Fruit fly (Drosophila melanogaster) whole organism, embryonic: ENCODE results near the gene CG1575.

Experiments used
- ATbp ChIP-seq: fragments of 200-800 bp; sonication (Bioruptor generic); optimal IDR thresholded peaks from 2 replicates; lab custom pipeline; 2017; ENCODE audit warnings: missing biosample characterization, mild to moderate bottlenecking, missing genetic modification characterization, missing genetic modification reagents
- Atf6 ChIP-seq: fragments of 200-800 bp; sonication (Bioruptor generic); IDR thresholded peaks from 2 replicates; pipeline ENCODE4 v1.3.6; 2022; ENCODE audit warnings: missing biosample characterization, missing genetic modification characterization
- B-H2 ChIP-seq: fragments of 200-800 bp; sonication (Bioruptor generic); optimal IDR thresholded peaks from 2 replicates; lab custom pipeline; 2018; ENCODE audit warnings: missing biosample characterization, mild to moderate bottlenecking, missing genetic modification characterization
- C15 ChIP-seq: fragments of 200-800 bp; sonication (Bioruptor generic); IDR thresholded peaks from 3 replicates; pipeline ENCODE4 v1.3.6; 2022; ENCODE audit warnings: missing biosample characterization, missing genetic modification characterization
- CG10462 ChIP-seq: fragments of 200-800 bp; sonication (Bioruptor generic); optimal IDR thresholded peaks from 2 replicates; lab custom pipeline; 2016; ENCODE audit warnings: missing biosample characterization, missing genetic modification characterization
- CG11398 ChIP-seq: fragments of 200-800 bp; sonication (Bioruptor generic); optimal IDR thresholded peaks from 2 replicates; lab custom pipeline; 2016; ENCODE audit warnings: missing biosample characterization, missing genetic modification characterization
- CG11560 ChIP-seq: fragments of 200-800 bp; sonication (Bioruptor generic); IDR thresholded peaks from 3 replicates; pipeline ENCODE4 v1.3.6; 2022; ENCODE audit warnings: missing biosample characterization, missing genetic modification characterization
- CG14667 ChIP-seq: fragments of 200-800 bp; sonication (Bioruptor generic); IDR thresholded peaks from 2 replicates; pipeline ENCODE4 v1.3.6; 2022; ENCODE audit warnings: missing biosample characterization, missing genetic modification characterization
- CG18262 ChIP-seq: fragments of 200-800 bp; optimal IDR thresholded peaks from 3 replicates; lab custom pipeline; 2019; ENCODE audit warnings: missing biosample characterization, mild to moderate bottlenecking, missing genetic modification characterization, moderate library complexity
- CG2129 ChIP-seq: fragments of 200-800 bp; sonication (Bioruptor generic); IDR thresholded peaks from 2 replicates; pipeline ENCODE4 v1.3.6; 2022; ENCODE audit warnings: missing biosample characterization, missing genetic modification characterization; ENCODE audit not compliant: partially characterized antibody
- CG2678 ChIP-seq: fragments of 200-800 bp; sonication (Bioruptor generic); optimal IDR thresholded peaks from 3 replicates; lab custom pipeline; 2019; ENCODE audit warnings: missing biosample characterization, mild to moderate bottlenecking, missing genetic modification characterization, moderate library complexity
- CG31224 ChIP-seq: fragments of 200-800 bp; sonication (Bioruptor generic); IDR thresholded peaks from 2 replicates; pipeline ENCODE4 v1.3.6; 2022; ENCODE audit warnings: missing biosample characterization, missing genetic modification characterization
- CG32772 ChIP-seq: fragments of 200-800 bp; sonication (Bioruptor generic); IDR thresholded peaks from 2 replicates; pipeline ENCODE4 v1.3.6; 2022; ENCODE audit warnings: missing biosample characterization, missing genetic modification characterization
- CG34422 ChIP-seq: fragments of 200-800 bp; sonication (Bioruptor generic); IDR thresholded peaks from 3 replicates; pipeline ENCODE4 v1.3.6; 2022; ENCODE audit warnings: missing biosample characterization, missing genetic modification characterization
- CG3847 ChIP-seq: fragments of 200-800 bp; sonication (Bioruptor generic); IDR thresholded peaks from 2 replicates; pipeline ENCODE4 v1.3.6; 2022; ENCODE audit warnings: missing biosample characterization, missing genetic modification characterization
- CG4328 ChIP-seq: fragments of 200-800 bp; sonication (Bioruptor generic); optimal IDR thresholded peaks from 3 replicates; lab custom pipeline; 2017; ENCODE audit warnings: missing biosample characterization, missing genetic modification reagents, missing genetic modification characterization
- CG4360 ChIP-seq: fragments of 200-800 bp; sonication (Bioruptor generic); IDR thresholded peaks from 2 replicates; pipeline ENCODE4 v1.3.6; 2022; ENCODE audit warnings: missing biosample characterization, missing genetic modification characterization
- CG4404 ChIP-seq: fragments of 200-800 bp; sonication (Bioruptor generic); IDR thresholded peaks from 2 replicates; pipeline ENCODE4 v1.3.6; 2022; ENCODE audit warnings: missing biosample characterization, missing genetic modification characterization
- CG7357 ChIP-seq: fragments of 200-800 bp; sonication (Bioruptor generic); IDR thresholded peaks from 3 replicates; pipeline ENCODE4 v1.3.6; 2022; ENCODE audit warnings: missing biosample characterization, missing genetic modification characterization
- CG8944 ChIP-seq: fragments of 200-800 bp; sonication (Bioruptor generic); optimal IDR thresholded peaks from 3 replicates; lab custom pipeline; 2016; ENCODE audit warnings: missing biosample characterization, missing genetic modification characterization
- CG9215 ChIP-seq: fragments of 200-800 bp; sonication (Bioruptor generic); IDR thresholded peaks from 2 replicates; pipeline ENCODE4 v1.3.6; 2022; ENCODE audit warnings: missing biosample characterization, missing genetic modification characterization
- CG9932 ChIP-seq: fragments of 200-800 bp; sonication (Bioruptor generic); IDR thresholded peaks from 2 replicates; pipeline ENCODE4 v1.3.6; 2022; ENCODE audit warnings: missing biosample characterization, missing genetic modification characterization
- Dbx ChIP-seq: fragments of 200-800 bp; sonication (Bioruptor generic); IDR thresholded peaks from 3 replicates; pipeline ENCODE4 v1.3.6; 2022; ENCODE audit warnings: missing biosample characterization, missing genetic modification characterization
- Dref ChIP-seq: fragments of 200-800 bp; sonication (Bioruptor generic); IDR thresholded peaks from 2 replicates; pipeline ENCODE4 v1.3.6; 2022; ENCODE audit warnings: missing biosample characterization, missing genetic modification characterization
- Ets97D ChIP-seq: fragments of 200-800 bp; sonication (Bioruptor generic); optimal IDR thresholded peaks from 3 replicates; lab custom pipeline; 2016; ENCODE audit warnings: missing biosample characterization, missing genetic modification characterization
- Lpt ChIP-seq: fragments of >200 bp; optimal IDR thresholded peaks from 2 replicates; lab custom pipeline; 2018; ENCODE audit warnings: missing biosample characterization, missing genetic modification characterization
- Med ChIP-seq: fragments of 200-800 bp; sonication (Bioruptor generic); peaks from one replicate; lab custom pipeline; 2016; ENCODE audit warnings: missing biosample characterization, missing genetic modification characterization, mild to moderate bottlenecking, inconsistent platforms, moderate library complexity
- Mrtf ChIP-seq: fragments of 200-800 bp; sonication (Bioruptor generic); IDR thresholded peaks from 3 replicates; pipeline ENCODE4 v1.3.6; 2022; ENCODE audit warnings: missing biosample characterization, missing genetic modification characterization
- NC2α ChIP-seq: fragments of 200-800 bp; sonication (Bioruptor generic); optimal IDR thresholded peaks from 2 replicates; lab custom pipeline; 2016; ENCODE audit warnings: missing biosample characterization, missing genetic modification characterization
- Optix ChIP-seq: fragments of 200-800 bp; sonication (Bioruptor generic); IDR thresholded peaks from 3 replicates; pipeline ENCODE4 v1.3.6; 2022; ENCODE audit warnings: missing biosample characterization, missing genetic modification characterization
- Pdp1 ChIP-seq, 2 experiments: fragments of 200-800 bp; sonication (Bioruptor generic); optimal IDR thresholded peaks; 3 replicates each; lab custom pipeline; 2016; ENCODE audit warnings: missing biosample characterization in 2 of 2, missing genetic modification characterization in 2 of 2, mild to moderate bottlenecking in 1 of 2, moderate library complexity in 1 of 2
- Sry-δ ChIP-seq: fragments of 200-800 bp; sonication (Bioruptor generic); optimal IDR thresholded peaks from 2 replicates; lab custom pipeline; 2016; ENCODE audit warnings: missing biosample characterization, missing genetic modification characterization
- bcd ChIP-seq: fragments of 200-800 bp; sonication (Bioruptor generic); optimal IDR thresholded peaks from 2 replicates; lab custom pipeline; 2017; ENCODE audit warnings: missing biosample characterization, mild to moderate bottlenecking, missing genetic modification characterization
- ci ChIP-seq: fragments of 200-800 bp; sonication (Bioruptor generic); IDR thresholded peaks from 3 replicates; pipeline ENCODE4 v1.3.6; 2022; ENCODE audit warnings: missing biosample characterization, missing genetic modification characterization
- crc ChIP-seq: fragments of 200-800 bp; sonication (Bioruptor generic); optimal IDR thresholded peaks from 2 replicates; lab custom pipeline; 2016; ENCODE audit warnings: missing biosample characterization, missing genetic modification characterization
- croc ChIP-seq: fragments of 200-800 bp; sonication (Bioruptor generic); conservative IDR thresholded peaks from 3 replicates; pipeline ENCODE4 v1.3.6; 2022; ENCODE audit warnings: missing biosample characterization, missing genetic modification characterization
- dati ChIP-seq: fragments of 200-800 bp; sonication (Bioruptor generic); IDR thresholded peaks from 2 replicates; pipeline ENCODE4 v1.3.6; 2022; ENCODE audit warnings: missing biosample characterization, missing genetic modification characterization
- fru ChIP-seq: fragments of >200 bp; optimal IDR thresholded peaks from 2 replicates; lab custom pipeline; 2017
- gce ChIP-seq: fragments of 200-800 bp; sonication (Bioruptor generic); IDR thresholded peaks from 3 replicates; pipeline ENCODE4 v1.3.6; 2022; ENCODE audit warnings: missing biosample characterization, missing genetic modification characterization
- gro ChIP-seq: fragments of 200-800 bp; sonication (Bioruptor generic); optimal IDR thresholded peaks from 2 replicates; lab custom pipeline; 2016; ENCODE audit warnings: missing biosample characterization, missing genetic modification characterization
- inv ChIP-seq: fragments of 200-800 bp; sonication (Bioruptor generic); IDR thresholded peaks from 2 replicates; pipeline ENCODE4 v1.3.6; 2022; ENCODE audit warnings: missing biosample characterization, missing genetic modification characterization; ENCODE audit not compliant: partially characterized antibody
- lilli ChIP-seq: fragments of 200-800 bp; sonication (Bioruptor generic); optimal IDR thresholded peaks from 3 replicates; lab custom pipeline; 2016; ENCODE audit warnings: missing biosample characterization, missing genetic modification characterization
- lmd ChIP-seq: fragments of 200-800 bp; sonication (Bioruptor generic); IDR thresholded peaks from 2 replicates; pipeline ENCODE4 v1.3.6; 2022; ENCODE audit warnings: missing biosample characterization, missing genetic modification characterization
- prd ChIP-seq, 3 experiments: fragments of >200 bp in 2 of 3; fragments of 200-800 bp in 1 of 3; sonication (Bioruptor generic) in 1 of 3; optimal IDR thresholded peaks in 2 of 3; IDR thresholded peaks in 1 of 3; 2 replicates in 2 of 3; 3 replicates in 1 of 3; pipeline versions ENCODE4 v1.3.6 to Lab custom; 2017 to 2022; ENCODE audit warnings: missing biosample characterization in 1 of 3, missing genetic modification characterization in 1 of 3
- repo ChIP-seq: fragments of 200-800 bp; sonication (Bioruptor generic); optimal IDR thresholded peaks from 2 replicates; lab custom pipeline; 2016; ENCODE audit warnings: missing biosample characterization, missing genetic modification characterization
- sna ChIP-seq: fragments of 200-800 bp; sonication (Bioruptor generic); IDR thresholded peaks from 2 replicates; pipeline ENCODE4 v1.3.6; 2022; ENCODE audit warnings: missing biosample characterization, missing genetic modification characterization; ENCODE audit not compliant: partially characterized antibody
- vfl ChIP-seq: fragments of 200-800 bp; sonication (Bioruptor generic); optimal IDR thresholded peaks from 2 replicates; lab custom pipeline; 2016; ENCODE audit warnings: missing biosample characterization, missing genetic modification characterization
- vnd ChIP-seq: fragments of 200-800 bp; sonication (Bioruptor generic); IDR thresholded peaks from 3 replicates; pipeline ENCODE4 v1.3.6; 2022; ENCODE audit warnings: missing biosample characterization, missing genetic modification characterization; ENCODE audit not compliant: partially characterized antibody
- zen2 ChIP-seq: fragments of 200-800 bp; sonication (Bioruptor generic); IDR thresholded peaks from 3 replicates; pipeline ENCODE4 v1.3.6; 2022; ENCODE audit warnings: missing biosample characterization, missing genetic modification characterization; ENCODE audit not compliant: partially characterized antibody

CG1575 gene

dm6 chrX:8128133-8128532, 11.3 kb downstream of the CG1575 start (continued):
- TF ChIP-seq ci (GFP tag; lab: Robert Waterston, UW) (peak; percentile 42; the same call in 1 of the 3 replicates), NC2α (GFP tag; lab: Kevin White, UChicago) (no peak), CG9932 (GFP tag; lab: Robert Waterston, UW) (no peak), Med (peak; percentile 15), crc (GFP tag; lab: Kevin White, UChicago) (no peak), CG2129 (GFP tag; lab: Robert Waterston, UW) (no peak), CG7357 (no peak), gce (no peak), CG8944 (GFP tag; lab: Kevin White, UChicago) (no peak), CG2678 (tag; lab: Kevin White, UChicago) (peak; percentile 16), Lpt (no peak), Mrtf (no peak), lmd (GFP tag; lab: Robert Waterston, UW) (no peak)

DNA sequence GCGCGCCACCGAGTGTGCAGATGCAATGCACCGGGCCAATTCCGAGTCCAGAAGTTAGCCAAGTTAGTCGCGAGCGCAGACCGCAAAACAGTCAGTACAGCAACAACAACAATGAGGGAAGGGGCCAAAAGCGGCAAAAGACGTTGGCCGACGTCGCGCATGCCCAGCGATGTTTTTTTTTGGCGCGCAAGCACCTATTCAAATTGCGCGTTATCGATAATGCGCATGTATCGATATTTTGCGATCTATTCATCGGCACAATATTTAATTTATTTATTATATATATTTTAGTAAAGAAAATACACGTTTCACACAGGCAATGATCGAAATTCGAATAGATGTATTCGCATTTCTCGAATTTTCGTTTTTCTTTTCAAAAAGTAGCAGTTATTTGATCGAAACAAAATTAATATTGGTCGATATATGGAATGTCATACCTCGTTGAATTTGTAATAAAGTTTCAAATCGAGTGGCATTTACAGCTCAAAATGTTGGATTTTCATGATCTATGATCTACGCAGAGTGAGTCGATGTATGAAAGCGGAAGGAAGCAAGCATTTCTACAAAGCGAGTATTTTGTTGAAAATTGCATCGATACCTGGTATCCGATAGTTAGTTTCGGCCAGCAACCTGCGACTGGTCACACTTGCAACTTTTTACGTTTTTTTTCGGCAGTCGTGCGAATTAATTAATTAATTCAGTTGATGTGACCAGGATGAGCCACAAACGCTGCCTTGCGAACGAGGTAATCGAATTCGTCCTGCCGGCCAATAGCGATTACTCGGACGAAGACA, 12.6 kb downstream of the CG1575 start, which contains the start of gene CG2116:
CG2116 (plus strand) TSS at position 609 of the 794 bp plus-strand sequence.
- TF ChIP-seq inv (peak; percentile 59; the same call in 1 of the 2 replicates), lilli (GFP tag; lab: Kevin White, UChicago) (no peak), Dref (GFP tag; lab: Robert Waterston, UW) (peak; percentile 59), bcd (GFP tag; lab: Kevin White, UChicago) (no peak), CG14667 (GFP tag; lab: Robert Waterston, UW) (no peak), sna (GFP tag; lab: Robert Waterston, UW) (0 out of 2 replicates have a peak, but pooled peaks have one; percentile 30), CG11398 (no peak), Mrtf (no peak), fru (lab: Kevin White, UChicago) (no peak), prd (optimal IDR thresholded peaks at IDR 0.05; lab: Kevin White, UChicago) (no peak), prd (GFP tag; IDR thresholded peaks at IDR 0.05; lab: Robert Waterston, UW) (no peak), CG10462 (GFP tag; lab: Kevin White, UChicago) (no peak), CG34422 (GFP tag; lab: Robert Waterston, UW) (0 out of 3 replicates have a peak, but pooled peaks have one; percentile 16), B-H2 (GFP tag; lab: Kevin White, UChicago) (no peak), CG4360 (GFP tag; lab: Robert Waterston, UW) (peak; percentile 54), Atf6 (GFP tag; lab: Robert Waterston, UW) (no peak), zen2 (GFP tag; lab: Robert Waterston, UW) (peak; percentile 52; the same call in 1 of the 3 replicates), croc (GFP tag; lab: Robert Waterston, UW) (no peak), CG31224 (GFP tag; lab: Robert Waterston, UW) (no peak), Optix (GFP tag; lab: Robert Waterston, UW) (no peak), repo (GFP tag; lab: Kevin White, UChicago) (no peak), Dbx (GFP tag; lab: Robert Waterston, UW) (no peak), Ets97D (GFP tag; lab: Kevin White, UChicago) (peak; percentile 46), dati (no peak), ATbp (GFP tag; lab: Kevin White, UChicago) (no peak), Pdp1 (GFP tag; optimal IDR thresholded peaks at IDR 0.05; lab: Kevin White, UChicago) (no peak), CG4328 (GFP tag; lab: Kevin White, UChicago) (no peak), vfl (GFP tag; lab: Kevin White, UChicago) (no peak), vnd (GFP tag; lab: Robert Waterston, UW) (peak; percentile 72), C15 (GFP tag; lab: Robert Waterston, UW) (no peak), CG9215 (GFP tag; lab: Robert Waterston, UW) (no peak), Sry-δ (GFP tag; lab: Kevin White, UChicago) (peak; percentile 73), CG11560 (0 out of 3 replicates have a peak, but pooled peaks have one; percentile 33), CG32772 (GFP tag; lab: Robert Waterston, UW) (no peak), gro (GFP tag; lab: Kevin White, UChicago) (no peak), CG3847 (no peak), CG18262 (tag; lab: Kevin White, UChicago) (no peak), CG4404 (GFP tag; lab: Robert Waterston, UW) (no peak)
